Fruit fly (Drosophila melanogaster) whole organism, wandering third instar larva: Measurements from ENCODE around the gene Ect3.

Experiments used
- HLH106 ChIP-seq: fragments of 200-800 bp; optimal IDR thresholded peaks from 3 replicates; lab custom pipeline; 2019; ENCODE audit warnings: missing biosample characterization, mild to moderate bottlenecking, missing genetic modification characterization, moderate library complexity
- Hr78 ChIP-seq: fragments of >200 bp; optimal IDR thresholded peaks from 2 replicates; lab custom pipeline; 2017; ENCODE audit warnings: missing biosample characterization, missing genetic modification characterization
- Myc ChIP-seq: fragments of >200 bp; optimal IDR thresholded peaks from 2 replicates; lab custom pipeline; 2017
- Vsx2 ChIP-seq: fragments of 200-300, 225-300 bp; sonication (Bioruptor generic); optimal IDR thresholded peaks from 2 replicates; lab custom pipeline; 2018; ENCODE audit warnings: missing biosample characterization, missing genetic modification characterization; ENCODE audit not compliant: partially characterized antibody
- fru ChIP-seq: fragments of 200-800 bp; sonication (Bioruptor generic); optimal IDR thresholded peaks from 3 replicates; lab custom pipeline; 2016; ENCODE audit warnings: missing biosample characterization, mild to moderate bottlenecking, missing genetic modification characterization
- jim ChIP-seq: fragments of 175-275, 200-325 bp; sonication (Bioruptor generic); optimal IDR thresholded peaks from 2 replicates; lab custom pipeline; 2016; ENCODE audit warnings: missing biosample characterization, mild to moderate bottlenecking, missing genetic modification characterization
- pan ChIP-seq: fragments of >200 bp; optimal IDR thresholded peaks from 2 replicates; lab custom pipeline; 2017
- psq ChIP-seq: fragments of 200-800 bp; sonication (Bioruptor generic); optimal IDR thresholded peaks from 3 replicates; lab custom pipeline; 2017; ENCODE audit warnings: missing biosample characterization, mild to moderate bottlenecking, missing genetic modification characterization, moderate library complexity
- sv ChIP-seq: fragments of 200-800 bp; sonication (Bioruptor generic); optimal IDR thresholded peaks from 3 replicates; lab custom pipeline; 2016; ENCODE audit warnings: missing biosample characterization, missing genetic modification characterization
- usp ChIP-seq: fragments of >200 bp; optimal IDR thresholded peaks from 2 replicates; lab custom pipeline; 2017; ENCODE audit warnings: missing biosample characterization, missing genetic modification characterization

DNA sequence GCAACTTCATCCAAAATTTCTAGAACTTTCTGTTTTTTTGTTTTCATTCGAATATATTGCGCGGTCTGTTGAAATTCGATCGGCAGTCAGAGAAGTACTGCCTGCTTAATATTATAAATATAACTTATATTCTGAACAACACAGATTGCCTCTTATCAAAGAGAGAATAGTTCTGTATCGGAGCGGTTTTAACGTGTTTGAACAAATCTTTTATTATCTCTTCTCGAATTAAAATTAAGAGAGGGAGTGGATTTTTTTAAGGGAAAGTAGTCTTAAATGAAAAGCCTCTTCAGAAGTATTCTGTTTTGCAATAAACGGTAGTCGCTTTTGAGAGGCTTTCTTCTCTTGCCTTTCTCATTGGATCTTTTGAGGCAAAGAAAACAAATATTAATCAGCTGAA is 16.5 kb upstream of the Ect3 start:
- TF ChIP-seq usp (GFP tag; lab: Kevin White, UChicago) = no peak
- TF ChIP-seq HLH106 (tag; lab: Kevin White, UChicago) = no peak
- no peak for TF ChIP-seq Hr78
- no peak for TF ChIP-seq pan (lab: Kevin White, UChicago)
- no peak for TF ChIP-seq psq
- no peak for TF ChIP-seq sv (GFP tag; lab: Kevin White, UChicago)
- TF ChIP-seq fru (GFP tag; lab: Kevin White, UChicago) = no peak
- TF ChIP-seq Myc (lab: Kevin White, UChicago) = no peak
- no peak for TF ChIP-seq Vsx2 (GFP tag; lab: Kevin White, UChicago)
- no peak for TF ChIP-seq jim
